Fruit fly (Drosophila melanogaster) whole organism, embryonic: ENCODE data around the gene Sox21a.

ENCODE experiments used
- Atf3 ChIP-seq: fragments of 200-800 bp; sonication (Bioruptor generic); optimal IDR thresholded peaks from 3 replicates; lab custom pipeline; 2016; ENCODE audit warnings: missing biosample characterization, missing genetic modification characterization
- Awh ChIP-seq: fragments of 200-800 bp; sonication (Bioruptor generic); IDR thresholded peaks from 2 replicates; pipeline ENCODE4, ENCODE4 v1.3.6; 2022; ENCODE audit warnings: missing biosample characterization, missing genetic modification characterization
- CG10321 ChIP-seq: fragments of 200-800 bp; sonication (Bioruptor generic); IDR thresholded peaks from 2 replicates; pipeline ENCODE4 v1.3.6; 2022; ENCODE audit warnings: missing biosample characterization, missing genetic modification characterization
- CG10462 ChIP-seq: fragments of 200-800 bp; sonication (Bioruptor generic); optimal IDR thresholded peaks from 2 replicates; lab custom pipeline; 2016; ENCODE audit warnings: missing biosample characterization, missing genetic modification characterization
- CG10959 ChIP-seq: fragments of 200-800 bp; sonication (Bioruptor generic); IDR thresholded peaks from 2 replicates; pipeline ENCODE4 v1.3.6; 2022; ENCODE audit warnings: missing biosample characterization, missing genetic modification characterization
- CG12071 ChIP-seq: fragments of 200-800 bp; sonication (Bioruptor generic); optimal IDR thresholded peaks from 3 replicates; lab custom pipeline; 2018; ENCODE audit warnings: missing biosample characterization, mild to moderate bottlenecking, missing genetic modification characterization
- CG12219 ChIP-seq: fragments of 200-800 bp; sonication (Bioruptor generic); optimal IDR thresholded peaks from 3 replicates; lab custom pipeline; 2018; ENCODE audit warnings: missing biosample characterization, mild to moderate bottlenecking, missing genetic modification characterization
- CG12744 ChIP-seq: fragments of 200-800 bp; sonication (Bioruptor generic); optimal IDR thresholded peaks from 2 replicates; lab custom pipeline; 2016; ENCODE audit warnings: missing biosample characterization, missing genetic modification characterization
- CG14441 ChIP-seq: fragments of 200-800 bp; sonication (Bioruptor generic); IDR thresholded peaks from 2 replicates; pipeline ENCODE4 v1.3.6; 2022; ENCODE audit warnings: missing biosample characterization, missing genetic modification characterization
- CG15011 ChIP-seq: fragments of 200-800 bp; sonication (Bioruptor generic); optimal IDR thresholded peaks from 3 replicates; lab custom pipeline; 2018; ENCODE audit warnings: missing biosample characterization, mild to moderate bottlenecking, missing genetic modification characterization
- CG17385 ChIP-seq: fragments of 200-800 bp; sonication (Bioruptor generic); optimal IDR thresholded peaks from 3 replicates; lab custom pipeline; 2018; ENCODE audit warnings: missing biosample characterization, mild to moderate bottlenecking, missing genetic modification characterization
- CG1832 ChIP-seq: fragments of 200-800 bp; sonication (Bioruptor generic); optimal IDR thresholded peaks from 2 replicates; lab custom pipeline; 2017; ENCODE audit warnings: missing biosample characterization, mild to moderate bottlenecking, missing genetic modification characterization, inconsistent platforms
- CG18619 ChIP-seq: fragments of 200-800 bp; sonication (Bioruptor generic); optimal IDR thresholded peaks from 3 replicates; lab custom pipeline; 2017; ENCODE audit warnings: missing biosample characterization, mild to moderate bottlenecking, missing genetic modification characterization
- CG2199 ChIP-seq: fragments of 200-800 bp; sonication (Bioruptor generic); IDR thresholded peaks from 3 replicates; pipeline ENCODE4 v1.3.6; 2022; ENCODE audit warnings: missing biosample characterization, missing genetic modification characterization
- CG2875 ChIP-seq: fragments of 200-800 bp; sonication (Bioruptor generic); optimal IDR thresholded peaks from 2 replicates; lab custom pipeline; 2017; ENCODE audit warnings: missing biosample characterization, mild to moderate bottlenecking, missing genetic modification characterization, missing genetic modification reagents
- CG2889 ChIP-seq: fragments of 200-800 bp; sonication (Bioruptor generic); IDR thresholded peaks from 3 replicates; pipeline ENCODE4 v1.3.6; 2022; ENCODE audit warnings: missing biosample characterization, missing genetic modification characterization
- CG4617 ChIP-seq: fragments of 200-800 bp; sonication (Bioruptor generic); optimal IDR thresholded peaks from 3 replicates; lab custom pipeline; 2016; ENCODE audit warnings: missing biosample characterization, missing genetic modification characterization, borderline replicate concordance
- CG6689 ChIP-seq: fragments of 200-800 bp; sonication (Bioruptor generic); IDR thresholded peaks from 2 replicates; pipeline ENCODE4 v1.3.6; 2022; ENCODE audit warnings: missing biosample characterization, missing genetic modification characterization
- CG8281 ChIP-seq: fragments of 200-800 bp; sonication (Bioruptor generic); optimal IDR thresholded peaks from 2 replicates; lab custom pipeline; 2018; ENCODE audit warnings: missing biosample characterization, mild to moderate bottlenecking, missing genetic modification characterization, moderate library complexity
- CG8765 ChIP-seq: fragments of 200-800 bp; sonication (Bioruptor generic); IDR thresholded peaks from 2 replicates; pipeline ENCODE4 v1.3.6; 2022; ENCODE audit warnings: missing biosample characterization, missing genetic modification characterization
- CG9797 ChIP-seq: fragments of 200-800 bp; sonication (Bioruptor generic); optimal IDR thresholded peaks from 3 replicates; lab custom pipeline; 2018; ENCODE audit warnings: missing biosample characterization, mild to moderate bottlenecking, missing genetic modification characterization
- CG9876 ChIP-seq: fragments of 200-800 bp; sonication (Bioruptor generic); optimal IDR thresholded peaks from 2 replicates; lab custom pipeline; 2016; ENCODE audit warnings: missing biosample characterization, missing genetic modification characterization
- CoRest ChIP-seq: fragments of 200-800 bp; sonication (Bioruptor generic); optimal IDR thresholded peaks from 3 replicates; lab custom pipeline; 2018; ENCODE audit warnings: missing biosample characterization, mild to moderate bottlenecking, missing genetic modification characterization, moderate library complexity
- D ChIP-seq, 2 experiments: fragments of 200-800 bp in 1 of 2; fragments of >200 bp in 1 of 2; sonication (Bioruptor generic) in 1 of 2; optimal IDR thresholded peaks; 2 replicates in 1 of 2; 3 replicates in 1 of 2; lab custom pipeline; 2017; ENCODE audit warnings: mild to moderate bottlenecking in 1 of 2, missing biosample characterization in 1 of 2, missing genetic modification characterization in 1 of 2, missing genetic modification reagents in 1 of 2
- Drgx ChIP-seq: fragments of 200-800 bp; sonication (Bioruptor generic); IDR thresholded peaks from 2 replicates; pipeline ENCODE4 v1.3.6; 2022; ENCODE audit warnings: missing biosample characterization, missing genetic modification characterization
- Fer2 ChIP-seq: fragments of 200-800 bp; sonication (Bioruptor generic); optimal IDR thresholded peaks from 2 replicates; lab custom pipeline; 2018; ENCODE audit warnings: missing biosample characterization, mild to moderate bottlenecking, missing genetic modification characterization, moderate library complexity
- Gug ChIP-seq: fragments of 200-800 bp; sonication (Bioruptor generic); IDR thresholded peaks from 4 replicates; pipeline ENCODE4 v1.3.6; 2022; ENCODE audit warnings: missing biosample characterization, missing genetic modification characterization
- Myb ChIP-seq: fragments of 200-800 bp; sonication (Bioruptor generic); optimal IDR thresholded peaks from 2 replicates; lab custom pipeline; 2016; ENCODE audit warnings: missing biosample characterization, missing genetic modification characterization
- Nf-YA ChIP-seq: fragments of 200-800 bp; sonication (Bioruptor generic); IDR thresholded peaks from 2 replicates; pipeline ENCODE4 v1.3.6; 2022; ENCODE audit warnings: missing biosample characterization, missing genetic modification characterization
- Nf-YB ChIP-seq: fragments of 200-800 bp; sonication (Bioruptor generic); optimal IDR thresholded peaks from 3 replicates; lab custom pipeline; 2019; ENCODE audit warnings: missing biosample characterization, mild to moderate bottlenecking, missing genetic modification characterization, moderate library complexity
- Nf-YC ChIP-seq: fragments of 200-800 bp; optimal IDR thresholded peaks from 3 replicates; lab custom pipeline; 2019; ENCODE audit warnings: missing biosample characterization, mild to moderate bottlenecking, missing genetic modification characterization, moderate library complexity
- Side ChIP-seq: fragments of 200-800 bp; sonication (Bioruptor generic); optimal IDR thresholded peaks from 2 replicates; lab custom pipeline; 2016; ENCODE audit warnings: missing biosample characterization, missing genetic modification characterization
- cad ChIP-seq: fragments of >200 bp; optimal IDR thresholded peaks from 2 replicates; lab custom pipeline; 2017; ENCODE audit warnings: missing biosample characterization, missing genetic modification characterization
- cg ChIP-seq: fragments of 200-800 bp; sonication (Bioruptor generic); optimal IDR thresholded peaks from 3 replicates; lab custom pipeline; 2019; ENCODE audit warnings: missing biosample characterization, mild to moderate bottlenecking, missing genetic modification characterization, moderate library complexity
- eyg ChIP-seq: fragments of 200-800 bp; sonication (Bioruptor generic); optimal IDR thresholded peaks from 3 replicates; lab custom pipeline; 2016; ENCODE audit warnings: missing biosample characterization, missing genetic modification characterization
- gem ChIP-seq: fragments of 200-800 bp; sonication (Bioruptor generic); optimal IDR thresholded peaks from 2 replicates; lab custom pipeline; 2019; ENCODE audit warnings: missing biosample characterization, mild to moderate bottlenecking, missing genetic modification characterization, moderate library complexity
- insv ChIP-seq, 2 experiments: fragments of 200-800 bp; sonication (Bioruptor generic); optimal IDR thresholded peaks; 3 replicates each; lab custom pipeline; 2016 to 2018; ENCODE audit warnings: missing biosample characterization in 2 of 2, missing genetic modification characterization in 2 of 2
- kni ChIP-seq: fragments of 200-800 bp; sonication (Bioruptor generic); optimal IDR thresholded peaks from 3 replicates; lab custom pipeline; 2017; ENCODE audit warnings: mild to moderate bottlenecking, missing biosample characterization, missing genetic modification reagents, missing genetic modification characterization
- maf-S ChIP-seq: fragments of 200-800 bp; sonication (Bioruptor generic); optimal IDR thresholded peaks from 2 replicates; lab custom pipeline; 2016; ENCODE audit warnings: missing biosample characterization, missing genetic modification characterization
- pros ChIP-seq: fragments of 200-800 bp; sonication (Bioruptor generic); optimal IDR thresholded peaks from 3 replicates; lab custom pipeline; 2019; ENCODE audit warnings: missing biosample characterization, mild to moderate bottlenecking, missing genetic modification characterization, moderate library complexity
- ro ChIP-seq: fragments of 200-800 bp; sonication (Bioruptor generic); IDR thresholded peaks from 2 replicates; pipeline ENCODE4 v1.3.6; 2022; ENCODE audit warnings: missing biosample characterization, missing genetic modification characterization
- sens-2 ChIP-seq: fragments of 200-800 bp; sonication (Bioruptor generic); IDR thresholded peaks from 2 replicates; pipeline ENCODE4 v1.3.6; 2022; ENCODE audit warnings: missing biosample characterization, missing genetic modification characterization
- tll ChIP-seq, 2 experiments: fragments of 200-800 bp in 1 of 2; fragments of >200 bp in 1 of 2; sonication (Bioruptor generic) in 1 of 2; optimal IDR thresholded peaks; 2 replicates each; lab custom pipeline; 2017 to 2019; ENCODE audit warnings: missing biosample characterization in 2 of 2, missing genetic modification characterization in 2 of 2, mild to moderate bottlenecking in 1 of 2, moderate library complexity in 1 of 2
- trem ChIP-seq: fragments of 200-800 bp; optimal IDR thresholded peaks from 3 replicates; lab custom pipeline; 2019; ENCODE audit warnings: missing biosample characterization, mild to moderate bottlenecking, missing genetic modification characterization, moderate library complexity
- twi ChIP-seq: fragments of 200-800 bp; optimal IDR thresholded peaks from 2 replicates; lab custom pipeline; 2019; ENCODE audit warnings: missing biosample characterization, mild to moderate bottlenecking, missing genetic modification characterization, moderate library complexity
- vvl ChIP-seq: fragments of 200-800 bp; sonication (Bioruptor generic); IDR thresholded peaks from 2 replicates; pipeline ENCODE4 v1.3.6; 2022; ENCODE audit warnings: missing biosample characterization, missing genetic modification characterization
- zen ChIP-seq: fragments of 200-800 bp; sonication (Bioruptor generic); optimal IDR thresholded peaks from 3 replicates; lab custom pipeline; 2018; ENCODE audit warnings: missing biosample characterization, mild to moderate bottlenecking, missing genetic modification characterization, moderate library complexity
- zf30C ChIP-seq: fragments of 200-800 bp; sonication (Bioruptor generic); optimal IDR thresholded peaks from 3 replicates; lab custom pipeline; 2018; ENCODE audit warnings: missing biosample characterization, mild to moderate bottlenecking, missing genetic modification characterization

Sox21a gene

dm6 chr3L:14151447-14151846 lies 43.5 kb upstream of the Sox21a start:
- TF ChIP-seq Drgx (GFP tag; lab: Robert Waterston, UW) = no peak
- no peak for TF ChIP-seq Atf3
- peak; percentile 61 for TF ChIP-seq zf30C (GFP tag; lab: Kevin White, UChicago)
- TF ChIP-seq cad (GFP tag; lab: Kevin White, UChicago) = peak; percentile 57
- peak; percentile 32 for TF ChIP-seq pros
- no peak for TF ChIP-seq CG15011
- no peak for TF ChIP-seq CG14441 (GFP tag; lab: Robert Waterston, UW)
- TF ChIP-seq D (optimal IDR thresholded peaks at IDR 0.05; lab: Kevin White, UChicago) = peak; percentile 100
- TF ChIP-seq D (GFP tag; optimal IDR thresholded peaks at IDR 0.05; lab: Kevin White, UChicago) = peak; percentile 3
- peak; percentile 22 for TF ChIP-seq zen (tag; lab: Kevin White, UChicago)
- TF ChIP-seq Gug = no peak
- TF ChIP-seq CG2199 (GFP tag; lab: Robert Waterston, UW) = peak; percentile 75; the same call in 1 of the 3 replicates

- no peak for TF ChIP-seq vvl (GFP tag; lab: Robert Waterston, UW)
- TF ChIP-seq trem (tag; lab: Kevin White, UChicago) = no peak
- TF ChIP-seq CG9876 (GFP tag; lab: Kevin White, UChicago) = no peak
- TF ChIP-seq cg (GFP tag; lab: Kevin White, UChicago) = no peak
- TF ChIP-seq CG6689 (GFP tag; lab: Robert Waterston, UW) = no peak
- no peak for TF ChIP-seq Myb (GFP tag; lab: Kevin White, UChicago)
- no peak for TF ChIP-seq Fer2
- peak; percentile 81 for TF ChIP-seq CG10321 (GFP tag; lab: Robert Waterston, UW)
- no peak for TF ChIP-seq CG12744 (GFP tag; lab: Kevin White, UChicago)
- TF ChIP-seq CG2199 (GFP tag; lab: Robert Waterston, UW) = peak; percentile 50; the same call in 1 of the 3 replicates
- peak; percentile 59 for TF ChIP-seq CG1832 (GFP tag; lab: Kevin White, UChicago)
- TF ChIP-seq pros = peak; percentile 40
- TF ChIP-seq ro (GFP tag; lab: Robert Waterston, UW) = no peak
- no peak for TF ChIP-seq Nf-YA (GFP tag; lab: Robert Waterston, UW)
- TF ChIP-seq CG2889 (GFP tag; lab: Robert Waterston, UW) = no peak
- TF ChIP-seq CG18619 (GFP tag; lab: Kevin White, UChicago) = no peak
- no peak for TF ChIP-seq CG12219 (GFP tag; lab: Kevin White, UChicago)
- no peak for TF ChIP-seq CoRest (tag; lab: Kevin White, UChicago)
- no peak for TF ChIP-seq CG2875
- TF ChIP-seq sens-2 = no peak
- peak in 1 of 2 experiments; percentile 42 for TF ChIP-seq insv (GFP tag; optimal IDR thresholded peaks at IDR 0.05; lab: Kevin White, UChicago)
- TF ChIP-seq D (optimal IDR thresholded peaks at IDR 0.05; lab: Kevin White, UChicago) = peak; percentile 99
- peak; percentile 47 for TF ChIP-seq D (GFP tag; optimal IDR thresholded peaks at IDR 0.05; lab: Kevin White, UChicago)
- TF ChIP-seq tll (GFP tag; optimal IDR thresholded peaks at IDR 0.05; lab: Kevin White, UChicago) = peak in 1 of 2 experiments; percentile 100
- TF ChIP-seq twi (tag; lab: Kevin White, UChicago) = peak; percentile 0
- no peak for TF ChIP-seq CG10462 (GFP tag; lab: Kevin White, UChicago)
- TF ChIP-seq CG8765 (GFP tag; lab: Robert Waterston, UW) = no peak
- no peak for TF ChIP-seq eyg
- TF ChIP-seq Nf-YC (tag; lab: Kevin White, UChicago) = peak; percentile 28
- no peak for TF ChIP-seq Side (GFP tag; lab: Kevin White, UChicago)
- no peak for TF ChIP-seq CG9797 (GFP tag; lab: Kevin White, UChicago)
- TF ChIP-seq CG10959 (GFP tag; lab: Robert Waterston, UW) = no peak
- no peak for TF ChIP-seq maf-S (GFP tag; lab: Kevin White, UChicago)
- no peak for TF ChIP-seq CG4617 (GFP tag; lab: Kevin White, UChicago)
- TF ChIP-seq kni (GFP tag; lab: Kevin White, UChicago) = peak; percentile 31
- peak; percentile 44 for TF ChIP-seq CG17385
- TF ChIP-seq CG12071 = no peak
- peak; percentile 79 for TF ChIP-seq Nf-YB (GFP tag; lab: Kevin White, UChicago)
- TF ChIP-seq gem (tag; lab: Kevin White, UChicago) = no peak
- TF ChIP-seq zen (tag; lab: Kevin White, UChicago) = peak; percentile 64
- TF ChIP-seq cad (GFP tag; lab: Kevin White, UChicago) = peak; percentile 61
- no peak for TF ChIP-seq CG8281 (tag; lab: Kevin White, UChicago)
- TF ChIP-seq Awh = no peak
These were observed 42.2 kb upstream of the Sox21a start for dm6 chr3L:14150141-14150556.
